Worm (Caenorhabditis elegans) whole organism, young adult: ENCODE results near the gene Y105C5A.1274.
A peak's percentile ranks its signal among the peaks of the same experiment; 100 is the strongest.
"Not testable (repeated sequence)": the region's sequence is repeated elsewhere in the genome, so short reads cannot be mapped to it uniquely, and the experiment has no call there.

ENCODE experiments used
- B0035.1 ChIP-seq: sonication (generic microtip); optimal IDR thresholded peaks from 2 replicates; lab custom pipeline; 2016; ENCODE audit warnings: missing genetic modification characterization, mild to moderate bottlenecking, missing compliant biosample characterization, missing genotype, missing genetic modification reagents
- D2030.7 ChIP-seq: fragments of 200-800 bp; sonication (Bioruptor generic); IDR thresholded peaks from 2 replicates; pipeline ENCODE4 v1.3.6; 2022; ENCODE audit warnings: missing genetic modification reagents, missing genetic modification characterization, missing compliant biosample characterization
- F10E7.11 ChIP-seq: sonication (generic microtip); optimal IDR thresholded peaks from 2 replicates; lab custom pipeline; 2017; ENCODE audit warnings: mild to moderate bottlenecking, missing genetic modification characterization, moderate library complexity, missing compliant biosample characterization
- F22D6.2 ChIP-seq: sonication (generic microtip); optimal IDR thresholded peaks from 2 replicates; lab custom pipeline; 2016; ENCODE audit warnings: mild to moderate bottlenecking, missing genetic modification characterization, missing compliant biosample characterization
- F39B2.1 ChIP-seq: fragments of 200-800 bp; sonication (Bioruptor generic); IDR thresholded peaks from 2 replicates; pipeline ENCODE4 v1.3.6; 2022; ENCODE audit warnings: missing genetic modification reagents, missing genetic modification characterization, missing compliant biosample characterization
- K12H6.12 ChIP-seq: fragments of 200-800 bp; sonication (Bioruptor generic); optimal IDR thresholded peaks from 2 replicates; lab custom pipeline; 2018; ENCODE audit warnings: mild to moderate bottlenecking, missing genetic modification characterization, missing compliant biosample characterization
- Y53G8AR.9 ChIP-seq: fragments of 200-800 bp; sonication (Bioruptor generic); conservative IDR thresholded peaks from 2 replicates; pipeline ENCODE4 v1.3.6; 2022; ENCODE audit warnings: missing genetic modification reagents, missing genetic modification characterization, missing compliant biosample characterization
- ZK185.1 ChIP-seq: sonication (generic microtip); optimal IDR thresholded peaks from 2 replicates; lab custom pipeline; 2016; ENCODE audit warnings: mild to moderate bottlenecking, missing genetic modification characterization, missing compliant biosample characterization; ENCODE audit not compliant: poor library complexity, severe bottlenecking
- ama-1 ChIP-seq, 3 experiments: fragments of 150-350 bp in 1 of 3; sonication (generic microtip) in 2 of 3; optimal IDR thresholded peaks; 2 replicates each; lab custom pipeline; 2014 to 2018; ENCODE audit warnings: missing biosample characterization in 2 of 3, missing genetic modification characterization in 2 of 3, missing genetic modification reagents in 2 of 3
- aptf-3 ChIP-seq: fragments of 200-800 bp; sonication (Bioruptor generic); IDR thresholded peaks from 2 replicates; pipeline ENCODE4 v1.3.6; 2022; ENCODE audit warnings: missing genetic modification characterization, missing compliant biosample characterization
- atf-7 ChIP-seq: sonication (generic microtip); optimal IDR thresholded peaks from 2 replicates; lab custom pipeline; 2017; ENCODE audit warnings: mild to moderate bottlenecking, missing genetic modification characterization, missing compliant biosample characterization
- attf-6 ChIP-seq: fragments of 200-800 bp; sonication (Bioruptor generic); IDR thresholded peaks from 2 replicates; pipeline ENCODE4 v1.3.6; 2022; ENCODE audit warnings: missing genetic modification reagents, missing genetic modification characterization, missing compliant biosample characterization
- bed-1 ChIP-seq: fragments of 200-800 bp; sonication (Bioruptor generic); IDR thresholded peaks from 2 replicates; pipeline ENCODE4 v1.3.6; 2022; ENCODE audit warnings: missing genetic modification reagents, missing genetic modification characterization, missing compliant biosample characterization
- bed-2 ChIP-seq: fragments of 200-800 bp; sonication (Bioruptor generic); IDR thresholded peaks from 2 replicates; pipeline ENCODE4 v1.3.6; 2022; ENCODE audit warnings: missing genetic modification reagents, missing genetic modification characterization, missing compliant biosample characterization
- cebp-1 ChIP-seq, 2 experiments: fragments of 200-800 bp in 1 of 2; sonication (Bioruptor generic) in 1 of 2; sonication (generic microtip) in 1 of 2; IDR thresholded peaks in 1 of 2; optimal IDR thresholded peaks in 1 of 2; 2 replicates each; pipeline versions ENCODE4 v1.3.6 to Lab custom; 2017 to 2022; ENCODE audit warnings: missing compliant biosample characterization in 2 of 2, missing genetic modification characterization in 2 of 2, mild to moderate bottlenecking in 1 of 2, missing genetic modification reagents in 1 of 2, moderate library complexity in 1 of 2
- cebp-2 ChIP-seq: fragments of 200-800 bp; sonication (Bioruptor generic); IDR thresholded peaks from 2 replicates; pipeline ENCODE4 v1.3.6; 2022; ENCODE audit warnings: missing genetic modification characterization, missing compliant biosample characterization
- ceh-100 ChIP-seq: fragments of 200-800 bp; sonication (Bioruptor generic); IDR thresholded peaks from 2 replicates; pipeline ENCODE4 v1.3.6; 2022; ENCODE audit warnings: missing genetic modification reagents, missing genetic modification characterization, missing compliant biosample characterization
- ceh-91 ChIP-seq: fragments of 200-800 bp; sonication (Bioruptor generic); IDR thresholded peaks from 2 replicates; pipeline ENCODE4 v1.3.6; 2022; ENCODE audit warnings: missing genetic modification reagents, missing genetic modification characterization, missing compliant biosample characterization
- dpl-1 ChIP-seq: fragments of 150-350 bp; optimal IDR thresholded peaks from 2 replicates; lab custom pipeline; 2014; ENCODE audit warnings: missing biosample characterization, missing genetic modification reagents, missing genetic modification characterization
- egl-18 ChIP-seq: fragments of 200-800 bp; sonication (Bioruptor generic); IDR thresholded peaks from 2 replicates; pipeline ENCODE4 v1.3.6; 2022; ENCODE audit warnings: missing genetic modification reagents, missing genetic modification characterization, missing compliant biosample characterization
- egl-44 ChIP-seq: fragments of 200-800 bp; sonication (Bioruptor generic); IDR thresholded peaks from 2 replicates; pipeline ENCODE4 v1.3.6; 2022; ENCODE audit warnings: missing genetic modification reagents, missing genetic modification characterization, missing compliant biosample characterization
- egrh-3 ChIP-seq: fragments of 200-800 bp; sonication (Bioruptor generic); IDR thresholded peaks from 2 replicates; pipeline ENCODE4 v1.3.6; 2022; ENCODE audit warnings: missing genetic modification reagents, missing genetic modification characterization, missing compliant biosample characterization
- hmg-20 ChIP-seq: fragments of 200-800 bp; sonication (Bioruptor generic); IDR thresholded peaks from 2 replicates; pipeline ENCODE4 v1.3.6; 2022; ENCODE audit warnings: missing genetic modification reagents, missing genetic modification characterization, missing compliant biosample characterization
- lin-40 ChIP-seq: sonication (generic microtip); optimal IDR thresholded peaks from 2 replicates; lab custom pipeline; 2016; ENCODE audit warnings: missing genetic modification characterization, mild to moderate bottlenecking, missing compliant biosample characterization, missing genotype, missing genetic modification reagents
- lin-54 ChIP-seq: fragments of 200-800 bp; sonication (Bioruptor generic); optimal IDR thresholded peaks from 2 replicates; lab custom pipeline; 2018; ENCODE audit warnings: mild to moderate bottlenecking, missing genetic modification characterization, missing compliant biosample characterization
- lir-1 ChIP-seq: fragments of 200-800 bp; sonication (Bioruptor generic); conservative IDR thresholded peaks from 2 replicates; pipeline ENCODE4 v1.3.6; 2022; ENCODE audit warnings: missing genetic modification reagents, missing genetic modification characterization, missing compliant biosample characterization
- madf-8 ChIP-seq: fragments of 200-800 bp; sonication (Bioruptor generic); conservative IDR thresholded peaks from 2 replicates; pipeline ENCODE4 v1.3.6; 2022; ENCODE audit warnings: missing genetic modification reagents, missing genetic modification characterization, missing compliant biosample characterization
- mcd-1 ChIP-seq: fragments of 200-800 bp; sonication (Bioruptor generic); IDR thresholded peaks from 2 replicates; pipeline ENCODE4 v1.3.6; 2022; ENCODE audit warnings: missing genetic modification reagents, missing genetic modification characterization, missing compliant biosample characterization
- mel-28 ChIP-seq: sonication (generic microtip); optimal IDR thresholded peaks from 2 replicates; lab custom pipeline; 2016; ENCODE audit warnings: borderline replicate concordance, mild to moderate bottlenecking, missing genetic modification characterization, missing compliant biosample characterization
- mes-4 ChIP-seq: sonication (generic microtip); optimal IDR thresholded peaks from 2 replicates; lab custom pipeline; 2016; ENCODE audit warnings: missing genotype, missing genetic modification characterization, missing compliant biosample characterization
- mxl-1 ChIP-seq: sonication (generic microtip); optimal IDR thresholded peaks from 2 replicates; lab custom pipeline; 2016; ENCODE audit warnings: missing genetic modification characterization, missing compliant biosample characterization
- nhr-90 ChIP-seq: sonication (generic microtip); optimal IDR thresholded peaks from 2 replicates; lab custom pipeline; 2016; ENCODE audit warnings: missing genotype, mild to moderate bottlenecking, missing genetic modification characterization, missing compliant biosample characterization
- repo-1 ChIP-seq: sonication (generic microtip); optimal IDR thresholded peaks from 2 replicates; lab custom pipeline; 2017; ENCODE audit warnings: mild to moderate bottlenecking, missing genetic modification characterization, missing compliant biosample characterization
- sdz-38 ChIP-seq: sonication (generic microtip); optimal IDR thresholded peaks from 2 replicates; lab custom pipeline; 2016; ENCODE audit warnings: missing genotype, missing genetic modification characterization, missing compliant biosample characterization
- snpc-1.3 ChIP-seq: sonication (generic microtip); optimal IDR thresholded peaks from 2 replicates; lab custom pipeline; 2017; ENCODE audit warnings: missing genetic modification characterization, mild to moderate bottlenecking, missing compliant biosample characterization, antibody characterized with exemption, moderate library complexity, missing genotype, missing genetic modification reagents; ENCODE audit not compliant: insufficient read depth
- snpc-4 ChIP-seq, 5 experiments: fragments of 150-350 bp in 1 of 5; sonication (generic microtip) in 4 of 5; optimal IDR thresholded peaks; 2 replicates each; lab custom pipeline; 2014 to 2018; ENCODE audit warnings: missing genetic modification characterization in 5 of 5, missing biosample characterization in 3 of 5, antibody characterized with exemption in 2 of 5, mild to moderate bottlenecking in 2 of 5, missing compliant biosample characterization in 2 of 5, missing genotype in 2 of 5, moderate library complexity in 2 of 5, missing genetic modification reagents in 1 of 5
- tbx-9 ChIP-seq: sonication (generic microtip); optimal IDR thresholded peaks from 2 replicates; lab custom pipeline; 2016; ENCODE audit warnings: borderline replicate concordance, missing genetic modification characterization, inconsistent platforms, missing compliant biosample characterization
- tlf-1 ChIP-seq: fragments of 200-800 bp; sonication (Bioruptor generic); optimal IDR thresholded peaks from 2 replicates; lab custom pipeline; 2018; ENCODE audit warnings: mild to moderate bottlenecking, missing genetic modification characterization, missing compliant biosample characterization
- xnd-1 ChIP-seq: sonication (generic microtip); optimal IDR thresholded peaks from 2 replicates; lab custom pipeline; 2016; ENCODE audit warnings: missing genotype, missing genetic modification reagents, missing genetic modification characterization, missing compliant biosample characterization
- ztf-25 ChIP-seq: fragments of 200-800 bp; sonication (Bioruptor generic); IDR thresholded peaks from 2 replicates; pipeline ENCODE4 v1.3.6; 2022; ENCODE audit warnings: missing genetic modification reagents, missing genetic modification characterization, missing compliant biosample characterization
- ztf-26 ChIP-seq: sonication (generic microtip); optimal IDR thresholded peaks from 2 replicates; lab custom pipeline; 2017; ENCODE audit warnings: missing genetic modification characterization, missing compliant biosample characterization
- ztf-3 ChIP-seq: fragments of 200-800 bp; sonication (Bioruptor generic); optimal IDR thresholded peaks from 2 replicates; lab custom pipeline; 2018; ENCODE audit warnings: mild to moderate bottlenecking, missing genetic modification characterization, missing compliant biosample characterization

The Y105C5A.1274 gene

DNA sequence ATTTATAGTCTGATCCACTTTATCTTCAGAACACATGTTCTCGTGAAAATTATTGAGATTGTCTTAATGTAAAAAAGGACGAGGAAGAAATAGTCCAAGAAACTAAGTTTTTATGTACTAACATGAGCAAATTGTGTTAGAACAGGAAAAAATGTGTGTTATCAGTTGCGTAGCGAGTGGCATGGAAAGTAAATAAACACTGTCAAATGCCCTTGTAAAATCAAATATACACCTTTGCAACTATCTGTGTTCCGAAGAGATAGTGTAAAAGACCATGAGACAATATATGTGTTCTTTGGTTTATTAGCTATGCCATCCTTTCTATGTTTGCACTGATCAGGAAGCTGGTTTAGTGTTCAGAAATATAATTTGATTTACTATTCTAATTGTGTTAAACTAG lies 41.5 kb upstream of the Y105C5A.1274 start:
- TF ChIP-seq K12H6.12 (tag; lab: Kevin White, UChicago): no peak

DNA sequence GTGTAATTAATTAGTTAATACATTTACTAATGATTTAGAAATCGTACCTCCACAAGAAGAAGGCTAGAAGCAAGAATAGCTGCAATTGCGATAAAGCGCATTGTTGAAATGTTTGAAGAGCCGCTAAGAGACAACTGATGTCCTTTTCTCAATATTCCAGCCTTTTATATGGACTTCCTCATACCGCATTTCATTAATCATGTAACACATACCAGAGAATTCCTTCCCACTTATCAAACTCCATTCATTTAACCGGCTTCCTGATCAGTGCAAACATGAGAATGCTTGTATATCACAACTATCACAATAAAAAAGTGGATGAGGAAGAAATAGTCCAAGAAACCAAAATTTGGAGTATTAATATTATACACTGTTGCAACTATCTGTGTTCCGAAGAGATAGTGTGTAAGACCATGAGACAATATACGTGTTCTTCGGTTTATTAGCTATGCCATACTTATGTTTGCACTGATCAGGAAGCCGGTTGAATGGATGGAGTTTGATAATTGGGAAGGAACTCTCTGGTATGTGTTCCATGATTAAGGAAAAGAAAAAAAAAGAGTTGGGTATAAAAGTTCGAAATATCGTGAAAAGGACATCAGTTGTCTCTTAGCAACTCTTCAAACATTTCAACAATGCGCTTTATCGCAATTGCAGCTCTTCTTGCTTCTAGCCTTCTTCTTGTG lies 39.5 kb upstream of the Y105C5A.1274 start, which contains the start of the genes pqn-78 and pqn-79:
Gene pqn-78 (minus strand): TSS at position 101 of the 686 bp plus-strand sequence.
Gene pqn-79 (plus strand): TSS at position 636 of the 686 bp plus-strand sequence.
- not testable (repeated sequence) for TF ChIP-seq tlf-1 (GFP tag; lab: Kevin White, UChicago); mxl-1 (tag; lab: Kevin White, UChicago); ceh-100 (GFP tag; lab: Robert Waterston, UW)
- TF ChIP-seq, all 124 proteins: peak for 0; not testable (repeated sequence) for 124

DNA sequence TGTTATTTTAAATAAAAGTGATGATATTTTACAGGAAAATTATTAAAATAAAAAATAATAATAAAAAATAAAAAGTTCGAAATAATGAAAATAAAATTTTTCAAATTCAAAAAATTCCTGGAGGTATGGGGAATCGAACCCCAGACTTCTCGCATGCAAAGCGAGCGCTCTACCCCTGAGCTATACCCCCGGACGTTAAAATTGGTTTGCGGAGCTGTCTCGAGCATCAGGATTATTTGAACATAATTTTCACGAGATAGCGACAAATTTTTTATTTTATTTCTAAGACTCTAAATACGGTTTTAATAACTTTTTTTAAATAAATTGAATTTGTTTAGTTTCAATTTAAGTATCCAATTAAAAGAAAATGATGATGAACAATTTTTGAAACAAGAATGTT lies 30.3 kb upstream of the Y105C5A.1274 start:
- peak; percentile 98 for TF ChIP-seq attf-6 (GFP tag; lab: Robert Waterston, UW)
- TF ChIP-seq lin-40 (tag; lab: Kevin White, UChicago): no peak
- TF ChIP-seq madf-8: no peak
- peak; percentile 8 for TF ChIP-seq ZK185.1
- TF ChIP-seq atf-7 (tag; lab: Kevin White, UChicago): no peak
- no peak for TF ChIP-seq mes-4 (tag; lab: Kevin White, UChicago)
- TF ChIP-seq lin-54 (GFP tag; lab: Kevin White, UChicago): no peak
- TF ChIP-seq snpc-4 (GFP tag; optimal IDR thresholded peaks at IDR 0.05; lab: Kevin White, UChicago): peak; percentile 94
- TF ChIP-seq snpc-4 (tag; optimal IDR thresholded peaks at IDR 0.05; lab: Kevin White, UChicago): peak; percentile 93 to 98 (median 96)
- no peak for TF ChIP-seq egrh-3 (GFP tag; lab: Robert Waterston, UW)
- no peak for TF ChIP-seq tbx-9 (tag; lab: Kevin White, UChicago)
- TF ChIP-seq lir-1 (GFP tag; lab: Robert Waterston, UW): no peak
- TF ChIP-seq repo-1 (tag; lab: Kevin White, UChicago): no peak
- TF ChIP-seq egl-18 (GFP tag; lab: Robert Waterston, UW): no peak
- no peak for TF ChIP-seq dpl-1 (GFP tag; lab: Kevin White, UChicago)
- no peak for TF ChIP-seq cebp-1 (GFP tag; IDR thresholded peaks at IDR 0.05; lab: Robert Waterston, UW)
- TF ChIP-seq cebp-1 (tag; optimal IDR thresholded peaks at IDR 0.05; lab: Kevin White, UChicago): no peak
- no peak for TF ChIP-seq egl-44 (GFP tag; lab: Robert Waterston, UW)
- TF ChIP-seq D2030.7 (GFP tag; lab: Robert Waterston, UW): peak; percentile 48
- peak; percentile 59 for TF ChIP-seq snpc-1.3 (tag; lab: Kevin White, UChicago)
- no peak for TF ChIP-seq F22D6.2 (tag; lab: Kevin White, UChicago)
- no peak for TF ChIP-seq mel-28 (tag; lab: Kevin White, UChicago)
- no peak for TF ChIP-seq hmg-20 (GFP tag; lab: Robert Waterston, UW)
- TF ChIP-seq sdz-38 (tag; lab: Kevin White, UChicago): no peak
- TF ChIP-seq ceh-91 (GFP tag; lab: Robert Waterston, UW): no peak
- TF ChIP-seq nhr-90 (tag; lab: Kevin White, UChicago): no peak
- no peak for TF ChIP-seq mxl-1 (tag; lab: Kevin White, UChicago)
- TF ChIP-seq ama-1 (optimal IDR thresholded peaks at IDR 0.05; lab: Kevin White, UChicago): no peak
- no peak for TF ChIP-seq ama-1 (GFP tag; optimal IDR thresholded peaks at IDR 0.05; lab: Kevin White, UChicago)
- no peak for TF ChIP-seq bed-2
- TF ChIP-seq F10E7.11 (tag; lab: Kevin White, UChicago): no peak
- no peak for TF ChIP-seq B0035.1 (tag; lab: Kevin White, UChicago)
- no peak for TF ChIP-seq bed-1
- no peak for TF ChIP-seq cebp-2 (GFP tag; lab: Robert Waterston, UW)
- no peak for TF ChIP-seq ztf-25 (GFP tag; lab: Robert Waterston, UW)
- no peak for TF ChIP-seq xnd-1
- TF ChIP-seq F39B2.1 (GFP tag; lab: Robert Waterston, UW): no peak
- no peak for TF ChIP-seq Y53G8AR.9 (GFP tag; lab: Robert Waterston, UW)
- TF ChIP-seq ztf-3 (GFP tag; lab: Kevin White, UChicago): no peak
- no peak for TF ChIP-seq aptf-3 (GFP tag; lab: Robert Waterston, UW)
- no peak for TF ChIP-seq mcd-1
- no peak for TF ChIP-seq ztf-26
